Fruit fly (Drosophila melanogaster): ENCODE data around the gene CG1647.
A peak's percentile ranks its signal among the peaks of the same experiment; 100 is the strongest.

CG1647 gene

DNA sequence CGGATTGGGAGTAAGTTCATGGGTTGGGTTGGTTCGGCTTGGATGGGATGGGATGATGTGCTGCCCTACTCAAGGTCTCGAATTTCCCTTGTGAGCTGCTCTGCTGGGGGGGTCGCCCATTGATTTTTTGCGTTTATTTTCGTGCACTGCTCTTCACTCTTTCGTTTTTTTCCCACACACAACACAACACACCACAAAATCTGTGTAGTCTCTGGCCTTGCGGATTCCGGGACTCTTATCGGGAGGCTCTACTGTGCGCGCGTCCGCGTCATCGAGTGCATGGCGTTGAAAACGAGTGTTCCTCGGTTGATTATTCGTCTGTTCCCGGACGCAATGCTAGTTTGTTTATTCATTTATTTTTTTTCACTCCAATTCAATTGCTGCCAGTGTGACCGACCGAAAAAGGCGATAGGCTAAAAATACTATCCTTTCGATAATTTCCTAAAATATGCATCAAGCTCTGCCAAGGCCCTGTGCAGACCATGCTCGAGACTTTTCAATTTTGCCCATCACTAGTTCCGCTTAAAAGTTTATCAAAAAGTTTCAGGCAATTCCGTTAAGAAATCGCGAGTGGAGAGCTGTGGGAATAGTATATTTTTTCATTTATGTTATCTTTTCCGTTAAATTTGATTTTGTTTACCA, 11.7 kb downstream of the CG1647 start, which contains the start of gene WASp (continued):
- TF ChIP-seq Med (GFP tag) (peak; percentile 97), CG32767 (GFP tag; IDR thresholded peaks at IDR 0.05) (0 out of 2 replicates have a peak, but pooled peaks have one; percentile 27), Gsc (GFP tag; IDR thresholded peaks at IDR 0.05) (no peak), CG10147 (GFP tag; optimal IDR thresholded peaks at IDR 0.05) (no peak), sr (GFP tag; IDR thresholded peaks at IDR 0.05) (peak; percentile 63; the same call in 2 of the 3 replicates), CG14710 (tag; optimal IDR thresholded peaks at IDR 0.05) (peak; percentile 77), CG11398 (GFP tag; optimal IDR thresholded peaks at IDR 0.05) (peak; percentile 65), Atf6 (GFP tag; IDR thresholded peaks at IDR 0.05) (peak; percentile 56; the same call in 1 of the 2 replicates), CG30020 (tag; optimal IDR thresholded peaks at IDR 0.05) (peak; percentile 93), CG8089 (GFP tag; optimal IDR thresholded peaks at IDR 0.05) (peak; percentile 69), D19B (GFP tag; optimal IDR thresholded peaks at IDR 0.05) (no peak), lbe (GFP tag; optimal IDR thresholded peaks at IDR 0.05) (no peak), CG10267 (tag; optimal IDR thresholded peaks at IDR 0.05) (peak; percentile 68), Sox100B (GFP tag; optimal IDR thresholded peaks at IDR 0.05) (no peak), sima (GFP tag; optimal IDR thresholded peaks at IDR 0.05) (peak; percentile 47), CG10209 (GFP tag; optimal IDR thresholded peaks at IDR 0.05) (peak; percentile 77), sd (tag; optimal IDR thresholded peaks at IDR 0.05) (no peak), CG18262 (tag; optimal IDR thresholded peaks at IDR 0.05) (no peak), twi (tag; optimal IDR thresholded peaks at IDR 0.05) (no peak), CG4730 (GFP tag; IDR thresholded peaks at IDR 0.05) (peak; percentile 50), Optix (GFP tag; IDR thresholded peaks at IDR 0.05) (peak; percentile 42; the same call in 1 of the 3 replicates), Ptx1 (GFP tag; IDR thresholded peaks at IDR 0.05) (peak; percentile 60; the same call in 1 of the 2 replicates), sens (GFP tag) (peak; percentile 95), NC2β (GFP tag; optimal IDR thresholded peaks at IDR 0.05) (peak; percentile 90), CG8388 (GFP tag; optimal IDR thresholded peaks at IDR 0.05) (peak; percentile 51), CG11504 (tag; optimal IDR thresholded peaks at IDR 0.05) (no peak), ranshi (GFP tag; IDR thresholded peaks at IDR 0.05) (peak; percentile 59; the same call in 1 of the 2 replicates), usp (GFP tag; optimal IDR thresholded peaks at IDR 0.05) (no peak), ttk (GFP tag; IDR thresholded peaks at IDR 0.05) (peak; percentile 67), CG6813 (GFP tag; optimal IDR thresholded peaks at IDR 0.05) (peak; percentile 63), Dek (tag; optimal IDR thresholded peaks at IDR 0.05) (peak; percentile 72), CG7786 (GFP tag; optimal IDR thresholded peaks at IDR 0.05) (peak; percentile 61), ssp (GFP tag; IDR thresholded peaks at IDR 0.05) (peak; percentile 93), otp (GFP tag; IDR thresholded peaks at IDR 0.05) (peak; percentile 46; the same call in 1 of the 3 replicates), CG17829 (tag; optimal IDR thresholded peaks at IDR 0.05) (peak; percentile 77), Lhr (GFP tag; optimal IDR thresholded peaks at IDR 0.05) (peak; percentile 89), CG4360 (GFP tag; IDR thresholded peaks at IDR 0.05) (no peak), Rx (GFP tag; IDR thresholded peaks at IDR 0.05) (peak; percentile 75), pita (GFP tag; optimal IDR thresholded peaks at IDR 0.05) (no peak), trem (tag; optimal IDR thresholded peaks at IDR 0.05) (peak; percentile 70), CG9876 (GFP tag; optimal IDR thresholded peaks at IDR 0.05) (peak; percentile 70), pum (GFP tag; optimal IDR thresholded peaks at IDR 0.05) (peak; percentile 55), cato (GFP tag; optimal IDR thresholded peaks at IDR 0.05; ENCODE audit: borderline replicate concordance) (peak; percentile 56), Sry-β (GFP tag; optimal IDR thresholded peaks at IDR 0.05) (no peak), cg (GFP tag; optimal IDR thresholded peaks at IDR 0.05) (no peak), Abd-B (GFP tag; optimal IDR thresholded peaks at IDR 0.05) (peak; percentile 18), tx (GFP tag; optimal IDR thresholded peaks at IDR 0.05) (peak; percentile 35), CG11696 (GFP tag; IDR thresholded peaks at IDR 0.05) (0 out of 2 replicates have a peak, but pooled peaks have one; percentile 46), pb (GFP tag; optimal IDR thresholded peaks at IDR 0.05) (peak; percentile 54), Scr (GFP tag; IDR thresholded peaks at IDR 0.05; ENCODE audit: partially characterized antibody) (peak; percentile 64)
